Fruit fly (Drosophila melanogaster) whole organism, adult: Measurements from ENCODE around the gene heph.

Experiments
- CG11617 ChIP-seq: fragments of 200-800 bp; sonication (Bioruptor generic); optimal IDR thresholded peaks from 2 replicates; lab custom pipeline; 2017; ENCODE audit warnings: mild to moderate bottlenecking, missing biosample characterization, missing genetic modification reagents, missing genetic modification characterization
- CG12768 ChIP-seq: fragments of 200-800 bp; sonication (Bioruptor generic); optimal IDR thresholded peaks from 2 replicates; lab custom pipeline; 2017; ENCODE audit warnings: missing biosample characterization, missing genetic modification characterization, mild to moderate bottlenecking, moderate library complexity, missing genetic modification reagents
- CG14711 ChIP-seq: fragments of 200-800 bp; sonication (Bioruptor generic); optimal IDR thresholded peaks from 2 replicates; lab custom pipeline; 2018; ENCODE audit warnings: missing biosample characterization, mild to moderate bottlenecking, missing genetic modification characterization, moderate library complexity
- CG1620 ChIP-seq: fragments of 200-800 bp; sonication (Bioruptor generic); optimal IDR thresholded peaks from 2 replicates; lab custom pipeline; 2016; ENCODE audit warnings: missing biosample characterization, missing genetic modification characterization
- CG33017 ChIP-seq: fragments of 200-800 bp; sonication (Bioruptor generic); optimal IDR thresholded peaks from 2 replicates; lab custom pipeline; 2018; ENCODE audit warnings: missing biosample characterization, mild to moderate bottlenecking, missing genetic modification characterization, moderate library complexity
- CG5204 ChIP-seq: fragments of 200-800 bp; sonication (Bioruptor generic); optimal IDR thresholded peaks from 2 replicates; lab custom pipeline; 2016; ENCODE audit warnings: missing biosample characterization, missing genetic modification characterization
- CG7045 ChIP-seq: fragments of 200-800 bp; sonication (Bioruptor generic); optimal IDR thresholded peaks from 2 replicates; lab custom pipeline; 2017; ENCODE audit warnings: missing biosample characterization, mild to moderate bottlenecking, missing genetic modification characterization
- CG7101 ChIP-seq: fragments of 200-800 bp; sonication (Bioruptor generic); optimal IDR thresholded peaks from 2 replicates; lab custom pipeline; 2018; ENCODE audit warnings: missing biosample characterization, mild to moderate bottlenecking, missing genetic modification characterization, moderate library complexity
- Clk ChIP-seq: fragments of 200-800 bp; sonication (Bioruptor generic); optimal IDR thresholded peaks from 2 replicates; lab custom pipeline; 2017; ENCODE audit warnings: missing biosample characterization, missing genetic modification characterization
- Crg-1 ChIP-seq: fragments of 200-800 bp; sonication (Bioruptor generic); optimal IDR thresholded peaks from 2 replicates; lab custom pipeline; 2016; ENCODE audit warnings: missing biosample characterization, missing genetic modification characterization
- Hr96 ChIP-seq: fragments of 200-800 bp; sonication (Bioruptor generic); optimal IDR thresholded peaks from 2 replicates; lab custom pipeline; 2016; ENCODE audit warnings: missing biosample characterization, missing genetic modification characterization
- Mnt ChIP-seq: fragments of 200-800 bp; sonication (Bioruptor generic); optimal IDR thresholded peaks from 2 replicates; lab custom pipeline; 2016; ENCODE audit warnings: missing biosample characterization, mild to moderate bottlenecking, missing genetic modification characterization
- bab1 ChIP-seq: fragments of 200-800 bp; sonication (Bioruptor generic); optimal IDR thresholded peaks from 3 replicates; lab custom pipeline; 2019; ENCODE audit warnings: missing biosample characterization, mild to moderate bottlenecking, missing genetic modification characterization, moderate library complexity
- cic ChIP-seq: fragments of 200-800 bp; sonication (Bioruptor generic); optimal IDR thresholded peaks from 2 replicates; lab custom pipeline; 2017; ENCODE audit warnings: missing biosample characterization, mild to moderate bottlenecking, missing genetic modification characterization, moderate library complexity
- cnc ChIP-seq, 2 experiments: fragments of >200 bp; optimal IDR thresholded peaks; 2 replicates each; lab custom pipeline; 2017
- kay ChIP-seq: fragments of 200-800 bp; sonication (Bioruptor generic); peaks from one replicate; lab custom pipeline; 2016; ENCODE audit warnings: missing biosample characterization, missing genetic modification characterization, borderline replicate concordance
- ovo ChIP-seq: fragments of 200-800 bp; sonication (Bioruptor generic); optimal IDR thresholded peaks from 2 replicates; lab custom pipeline; 2016; ENCODE audit warnings: missing biosample characterization, missing genetic modification characterization
- pad ChIP-seq: fragments of 200-800 bp; sonication (Bioruptor generic); optimal IDR thresholded peaks from 3 replicates; lab custom pipeline; 2017; ENCODE audit warnings: missing biosample characterization, missing genetic modification characterization, mild to moderate bottlenecking, moderate library complexity, missing genetic modification reagents
- tj ChIP-seq: fragments of 200-800 bp; sonication (Bioruptor generic); optimal IDR thresholded peaks from 3 replicates; lab custom pipeline; 2017; ENCODE audit warnings: missing biosample characterization, mild to moderate bottlenecking, missing genetic modification characterization, moderate library complexity
- toe ChIP-seq: fragments of 200-800 bp; sonication (Bioruptor generic); optimal IDR thresholded peaks from 2 replicates; lab custom pipeline; 2016; ENCODE audit warnings: missing biosample characterization, missing genetic modification characterization

Gene heph

DNA sequence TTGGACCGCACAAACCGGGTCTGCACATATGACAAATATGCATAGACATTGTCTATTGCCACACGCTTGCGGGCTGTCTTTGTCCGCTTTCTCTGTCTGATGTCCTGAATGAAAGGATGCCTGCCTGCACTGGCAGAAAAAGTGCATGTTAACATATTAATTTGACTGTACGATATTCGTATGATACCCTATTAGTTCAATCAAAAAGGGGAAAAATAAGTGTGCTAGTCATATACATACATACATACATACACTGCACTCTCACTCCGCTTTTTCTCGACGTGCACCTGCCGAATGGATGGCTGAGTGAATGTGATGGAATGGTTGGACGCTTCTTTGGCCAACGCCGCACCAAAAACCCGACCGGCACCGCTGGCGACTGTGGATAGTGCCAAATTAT, 113.7 kb downstream of the heph start:
- no peak for TF ChIP-seq cnc (optimal IDR thresholded peaks at IDR 0.05; lab: Kevin White, UChicago)
- TF ChIP-seq bab1 (GFP tag; lab: Kevin White, UChicago) = no peak
- no peak for TF ChIP-seq Clk
- TF ChIP-seq Mnt (GFP tag; lab: Kevin White, UChicago) = no peak
- no peak for TF ChIP-seq CG7045 (GFP tag; lab: Kevin White, UChicago)
- TF ChIP-seq Hr96 = no peak

DNA sequence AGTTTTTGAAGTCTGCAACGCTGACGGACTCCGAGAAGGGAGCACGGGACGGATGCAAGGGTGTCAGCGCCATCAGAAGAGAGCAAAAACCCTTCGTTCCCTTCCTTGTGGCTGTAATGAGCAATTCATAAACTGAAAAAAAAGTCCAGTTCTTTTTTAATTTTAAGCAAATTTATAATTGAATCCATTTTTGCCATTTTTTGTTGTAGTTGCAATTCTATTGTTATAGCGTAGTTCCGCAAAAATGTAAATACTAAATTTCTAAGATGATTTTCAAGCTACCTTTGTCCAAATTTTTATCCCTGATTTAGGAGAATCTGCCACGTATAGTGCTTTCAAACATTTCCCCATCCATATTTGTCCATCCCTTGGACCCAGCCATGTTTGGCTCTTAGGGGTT, 130.6 kb downstream of the heph start:
- TF ChIP-seq CG5204 (GFP tag; lab: Kevin White, UChicago) = no peak
- no peak for TF ChIP-seq CG7045 (GFP tag; lab: Kevin White, UChicago)
- no peak for TF ChIP-seq Crg-1 (GFP tag; lab: Kevin White, UChicago)
- no peak for TF ChIP-seq CG11617 (GFP tag; lab: Kevin White, UChicago)
- no peak for TF ChIP-seq cic
- no peak for TF ChIP-seq CG14711 (tag; lab: Kevin White, UChicago)
- TF ChIP-seq bab1 (GFP tag; lab: Kevin White, UChicago) = no peak
- no peak for TF ChIP-seq tj (GFP tag; lab: Kevin White, UChicago)
- TF ChIP-seq CG12768 (GFP tag; lab: Kevin White, UChicago) = no peak
- no peak for TF ChIP-seq cnc (optimal IDR thresholded peaks at IDR 0.05; lab: Kevin White, UChicago)
- no peak for TF ChIP-seq ovo (GFP tag; lab: Kevin White, UChicago)
- no peak for TF ChIP-seq Mnt (GFP tag; lab: Kevin White, UChicago)
- TF ChIP-seq toe (GFP tag; lab: Kevin White, UChicago) = no peak
- TF ChIP-seq CG1620 (GFP tag; lab: Kevin White, UChicago) = no peak
- no peak for TF ChIP-seq CG7101 (tag; lab: Kevin White, UChicago)
- no peak for TF ChIP-seq Hr96
- TF ChIP-seq CG33017 = no peak
- TF ChIP-seq kay (GFP tag; lab: Kevin White, UChicago) = no peak
- no peak for TF ChIP-seq Clk

DNA sequence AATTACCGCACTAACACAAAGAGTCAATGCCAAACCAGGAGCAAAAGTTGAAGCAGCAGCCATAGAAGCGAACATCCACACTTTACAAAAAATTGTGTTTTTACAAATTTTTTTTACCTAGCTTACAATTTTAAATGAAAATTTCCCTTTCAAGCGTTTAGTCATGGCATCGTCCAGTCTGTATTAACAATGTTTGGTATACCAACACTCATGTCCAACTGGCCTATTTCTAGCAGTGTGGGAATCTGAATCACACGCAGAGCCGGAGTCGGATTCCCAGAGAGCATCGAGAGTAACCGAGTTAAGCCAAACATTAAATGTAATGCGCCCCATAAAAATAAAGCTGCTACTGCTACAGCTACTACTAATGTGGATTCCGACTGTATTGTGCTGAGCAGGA, 132.7 kb downstream of the heph start:
- TF ChIP-seq bab1 (GFP tag; lab: Kevin White, UChicago) (no peak), Mnt (GFP tag; lab: Kevin White, UChicago) (no peak), CG12768 (GFP tag; lab: Kevin White, UChicago) (no peak), CG5204 (GFP tag; lab: Kevin White, UChicago) (no peak)

DNA sequence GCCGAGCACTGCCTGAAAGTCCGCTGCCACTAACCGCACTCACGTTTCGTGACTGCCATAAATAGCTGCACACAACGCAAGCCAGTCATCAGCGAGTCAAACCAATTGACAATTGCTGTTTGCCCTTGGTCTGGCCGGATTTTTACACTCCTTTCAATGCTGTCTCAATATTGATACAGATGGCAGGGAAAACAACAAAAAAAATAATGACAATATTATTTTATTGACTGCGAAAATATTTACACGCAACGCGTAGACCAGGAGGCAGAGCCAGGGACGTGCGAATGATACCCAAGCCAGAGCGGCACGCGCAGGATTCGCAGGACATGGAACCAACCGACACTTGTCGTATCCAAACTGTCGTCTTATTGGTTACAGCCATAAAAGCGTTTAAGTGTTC, 137.0 kb downstream of the heph start:
- TF ChIP-seq CG7101 (tag; lab: Kevin White, UChicago) = no peak

DNA sequence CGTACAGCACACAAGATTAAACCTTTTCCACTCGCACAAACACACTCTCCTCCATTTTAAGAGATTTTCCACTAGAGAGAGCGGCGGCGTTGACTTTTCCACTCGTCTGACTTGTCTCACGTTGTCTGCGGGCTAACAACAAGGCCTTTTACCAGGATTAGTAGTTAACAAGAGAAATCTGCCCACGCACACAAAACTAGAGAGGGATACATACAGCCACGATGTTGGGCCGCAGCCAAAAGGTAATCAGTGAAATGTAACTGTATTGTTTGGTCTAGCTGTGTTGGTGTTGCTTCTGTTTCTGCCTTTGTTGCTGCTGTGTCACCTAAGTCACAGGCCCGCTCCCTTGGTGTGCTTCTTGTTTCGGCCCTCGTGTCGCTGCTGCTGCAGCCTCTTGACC, 142.8 kb downstream of the heph start:
- peak; percentile 67 for TF ChIP-seq kay (GFP tag; lab: Kevin White, UChicago)
- no peak for TF ChIP-seq tj (GFP tag; lab: Kevin White, UChicago)
- no peak for TF ChIP-seq pad (GFP tag; lab: Kevin White, UChicago)
- no peak for TF ChIP-seq CG12768 (GFP tag; lab: Kevin White, UChicago)
- TF ChIP-seq CG1620 (GFP tag; lab: Kevin White, UChicago) = no peak
- no peak for TF ChIP-seq ovo (GFP tag; lab: Kevin White, UChicago)

DNA sequence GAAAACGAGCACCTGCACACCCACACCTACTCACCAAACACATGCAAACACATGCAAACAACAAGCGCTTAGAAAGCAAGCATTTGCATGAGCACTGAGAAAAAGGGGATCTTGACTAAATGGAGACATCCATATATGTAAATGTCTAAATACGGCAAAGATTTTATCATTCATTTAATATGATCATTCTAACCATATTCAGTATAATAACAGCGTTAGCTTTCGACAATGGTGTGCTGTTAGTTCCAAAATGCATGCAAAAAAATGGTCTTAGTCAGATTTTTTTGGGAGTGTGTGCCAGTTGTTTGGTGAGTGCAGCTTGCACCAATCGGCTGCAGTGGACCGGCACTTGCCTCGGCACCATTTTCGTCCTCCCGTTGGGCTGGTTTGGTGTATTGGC, 144.8 kb downstream of the heph start:
- TF ChIP-seq kay (GFP tag; lab: Kevin White, UChicago) = no peak
- no peak for TF ChIP-seq CG7101 (tag; lab: Kevin White, UChicago)
- no peak for TF ChIP-seq Clk
- TF ChIP-seq CG33017 = no peak
- no peak for TF ChIP-seq CG7045 (GFP tag; lab: Kevin White, UChicago)
- no peak for TF ChIP-seq pad (GFP tag; lab: Kevin White, UChicago)
- no peak for TF ChIP-seq CG11617 (GFP tag; lab: Kevin White, UChicago)
- TF ChIP-seq ovo (GFP tag; lab: Kevin White, UChicago) = no peak
- TF ChIP-seq tj (GFP tag; lab: Kevin White, UChicago) = no peak
- no peak for TF ChIP-seq toe (GFP tag; lab: Kevin White, UChicago)
- TF ChIP-seq Mnt (GFP tag; lab: Kevin White, UChicago) = no peak
- no peak for TF ChIP-seq cic
- no peak for TF ChIP-seq Crg-1 (GFP tag; lab: Kevin White, UChicago)
- no peak for TF ChIP-seq bab1 (GFP tag; lab: Kevin White, UChicago)
- TF ChIP-seq Hr96 = no peak
- TF ChIP-seq CG14711 (tag; lab: Kevin White, UChicago) = no peak
- no peak for TF ChIP-seq cnc (optimal IDR thresholded peaks at IDR 0.05; lab: Kevin White, UChicago)
- no peak for TF ChIP-seq CG1620 (GFP tag; lab: Kevin White, UChicago)
- TF ChIP-seq CG12768 (GFP tag; lab: Kevin White, UChicago) = no peak

DNA sequence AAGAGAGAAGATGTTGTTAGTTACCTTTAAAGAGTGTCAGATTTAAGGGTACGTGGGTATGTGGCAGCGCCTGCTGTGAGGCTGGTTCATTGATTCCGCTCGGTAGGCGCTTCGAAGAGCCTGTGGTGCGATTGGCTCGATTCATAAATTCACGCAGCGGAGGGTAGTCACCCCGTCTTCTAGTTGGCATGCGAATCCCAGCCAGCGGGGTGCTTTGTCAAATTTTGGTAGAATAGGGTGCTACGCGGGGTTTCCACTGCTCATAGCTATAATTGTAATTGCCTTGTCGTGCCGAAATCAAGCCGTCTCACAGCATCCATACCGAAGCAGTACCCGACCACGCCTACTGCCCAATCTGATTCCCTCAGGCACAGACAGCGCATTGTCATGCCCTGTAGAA, 163.1 kb downstream of the heph start:
- TF ChIP-seq CG11617 (GFP tag; lab: Kevin White, UChicago) (no peak), CG1620 (GFP tag; lab: Kevin White, UChicago) (no peak), CG12768 (GFP tag; lab: Kevin White, UChicago) (no peak), toe (GFP tag; lab: Kevin White, UChicago) (no peak), kay (GFP tag; lab: Kevin White, UChicago) (no peak), bab1 (GFP tag; lab: Kevin White, UChicago) (no peak), tj (GFP tag; lab: Kevin White, UChicago) (no peak), cic (no peak), Clk (no peak), Crg-1 (GFP tag; lab: Kevin White, UChicago) (no peak), pad (GFP tag; lab: Kevin White, UChicago) (no peak), ovo (GFP tag; lab: Kevin White, UChicago) (no peak)
